Fruit fly (Drosophila melanogaster) whole organism, prepupa: ENCODE results near the gene Eo.
A peak's percentile ranks its signal among the peaks of the same experiment; 100 is the strongest.

Experiments used
- Blimp-1 ChIP-seq: fragments of 200-800 bp; sonication (Bioruptor generic); optimal IDR thresholded peaks from 3 replicates; lab custom pipeline; 2017; ENCODE audit warnings: missing biosample characterization, missing genetic modification characterization, mild to moderate bottlenecking, moderate library complexity, missing genetic modification reagents
- CG10631 ChIP-seq: fragments of 200-800 bp; sonication (Bioruptor generic); optimal IDR thresholded peaks from 2 replicates; lab custom pipeline; 2016; ENCODE audit warnings: missing biosample characterization, missing genetic modification characterization
- CG10669 ChIP-seq: fragments of 200-800 bp; sonication (Bioruptor generic); optimal IDR thresholded peaks from 3 replicates; lab custom pipeline; 2018; ENCODE audit warnings: missing biosample characterization, mild to moderate bottlenecking, missing genetic modification characterization, moderate library complexity
- CG11294 ChIP-seq: fragments of 200-800 bp; sonication (Bioruptor generic); IDR thresholded peaks from 2 replicates; pipeline ENCODE4 v1.3.6; 2022; ENCODE audit warnings: missing biosample characterization, missing genetic modification characterization
- CG11762 ChIP-seq: fragments of 200-800 bp; sonication (Bioruptor generic); optimal IDR thresholded peaks from 3 replicates; lab custom pipeline; 2016; ENCODE audit warnings: missing biosample characterization, missing genetic modification characterization; ENCODE audit not compliant: insufficient read depth
- CG11902 ChIP-seq: fragments of 200-800 bp; sonication (Bioruptor generic); optimal IDR thresholded peaks from 3 replicates; lab custom pipeline; 2016; ENCODE audit warnings: missing biosample characterization, missing genetic modification characterization
- CG15336 ChIP-seq: fragments of 200-800 bp; sonication (Bioruptor generic); IDR thresholded peaks from 2 replicates; pipeline ENCODE4 v1.3.6; 2022; ENCODE audit warnings: missing biosample characterization, missing genetic modification characterization
- CG1621 ChIP-seq: fragments of 200-800 bp; sonication (Bioruptor generic); optimal IDR thresholded peaks from 3 replicates; lab custom pipeline; 2018; ENCODE audit warnings: missing biosample characterization, mild to moderate bottlenecking, missing genetic modification characterization
- CG16779 ChIP-seq: fragments of 200-800 bp; sonication (Bioruptor generic); optimal IDR thresholded peaks from 3 replicates; lab custom pipeline; 2017; ENCODE audit warnings: missing biosample characterization, mild to moderate bottlenecking, missing genetic modification characterization
- CG3032 ChIP-seq: fragments of 200-800 bp; optimal IDR thresholded peaks from 2 replicates; lab custom pipeline; 2019; ENCODE audit warnings: missing biosample characterization, mild to moderate bottlenecking, missing genetic modification characterization, moderate library complexity
- CG31627 ChIP-seq: fragments of 200-800 bp; sonication (Bioruptor generic); optimal IDR thresholded peaks from 3 replicates; lab custom pipeline; 2016; ENCODE audit warnings: missing biosample characterization, missing genetic modification characterization
- CG32006 ChIP-seq: fragments of 200-800 bp; sonication (Bioruptor generic); optimal IDR thresholded peaks from 3 replicates; lab custom pipeline; 2017; ENCODE audit warnings: missing biosample characterization, mild to moderate bottlenecking, missing genetic modification characterization
- CG3919 ChIP-seq: fragments of 200-800 bp; sonication (Bioruptor generic); optimal IDR thresholded peaks from 3 replicates; lab custom pipeline; 2016; ENCODE audit warnings: missing biosample characterization, missing genetic modification characterization
- CG4318 ChIP-seq: fragments of 200-800 bp; sonication (Bioruptor generic); optimal IDR thresholded peaks from 3 replicates; lab custom pipeline; 2017; ENCODE audit warnings: missing biosample characterization, mild to moderate bottlenecking, missing genetic modification characterization
- CG6163 ChIP-seq: fragments of 200-800 bp; sonication (Bioruptor generic); IDR thresholded peaks from 3 replicates; pipeline ENCODE4 v1.3.6; 2022; ENCODE audit warnings: missing biosample characterization, missing genetic modification characterization
- CG6276 ChIP-seq: fragments of 200-800 bp; sonication (Bioruptor generic); optimal IDR thresholded peaks from 2 replicates; lab custom pipeline; 2017; ENCODE audit warnings: missing biosample characterization, mild to moderate bottlenecking, missing genetic modification characterization
- CG6792 ChIP-seq: fragments of 200-800 bp; sonication (Bioruptor generic); optimal IDR thresholded peaks from 3 replicates; lab custom pipeline; 2016; ENCODE audit warnings: missing biosample characterization, missing genetic modification characterization
- CG6808 ChIP-seq: fragments of 200-800 bp; sonication (Bioruptor generic); optimal IDR thresholded peaks from 3 replicates; lab custom pipeline; 2017; ENCODE audit warnings: missing biosample characterization, missing genetic modification characterization, mild to moderate bottlenecking, moderate library complexity, missing genetic modification reagents
- CG6854 ChIP-seq: fragments of 200-800 bp; sonication (Bioruptor generic); optimal IDR thresholded peaks from 2 replicates; lab custom pipeline; 2017; ENCODE audit warnings: missing biosample characterization, mild to moderate bottlenecking, missing genetic modification characterization
- CG8632 ChIP-seq: fragments of 200-800 bp; sonication (Bioruptor generic); optimal IDR thresholded peaks from 3 replicates; lab custom pipeline; 2016; ENCODE audit warnings: missing biosample characterization, missing genetic modification characterization
- Eip75B ChIP-seq: fragments of 200-800 bp; sonication (Bioruptor generic); optimal IDR thresholded peaks from 3 replicates; lab custom pipeline; 2016; ENCODE audit warnings: missing biosample characterization, missing genetic modification characterization
- Eip93F ChIP-seq: fragments of 200-800 bp; sonication (Bioruptor generic); optimal IDR thresholded peaks from 2 replicates; lab custom pipeline; 2016; ENCODE audit warnings: missing biosample characterization, mild to moderate bottlenecking, missing genetic modification characterization
- Ets96B ChIP-seq: fragments of 200-800 bp; optimal IDR thresholded peaks from 2 replicates; lab custom pipeline; 2019; ENCODE audit warnings: missing biosample characterization, mild to moderate bottlenecking, missing genetic modification characterization, moderate library complexity
- Gug ChIP-seq: fragments of 200-800 bp; sonication (Bioruptor generic); IDR thresholded peaks from 2 replicates; pipeline ENCODE4 v1.3.6; 2022; ENCODE audit warnings: missing biosample characterization, missing genetic modification characterization
- Hr39 ChIP-seq: fragments of 200-800 bp; sonication (Bioruptor generic); optimal IDR thresholded peaks from 2 replicates; lab custom pipeline; 2016; ENCODE audit warnings: missing biosample characterization, missing genetic modification characterization
- Met ChIP-seq: fragments of 200-800 bp; sonication (Bioruptor generic); optimal IDR thresholded peaks from 3 replicates; lab custom pipeline; 2016; ENCODE audit warnings: missing biosample characterization, missing genetic modification characterization
- Smox ChIP-seq: fragments of 200-800 bp; sonication (Bioruptor generic); optimal IDR thresholded peaks from 3 replicates; lab custom pipeline; 2016; ENCODE audit warnings: missing biosample characterization, missing genetic modification characterization
- Sox102F ChIP-seq: fragments of 200-800 bp; sonication (Bioruptor generic); optimal IDR thresholded peaks from 2 replicates; lab custom pipeline; 2016; ENCODE audit warnings: missing biosample characterization, mild to moderate bottlenecking, missing genetic modification characterization
- Sox14 ChIP-seq: fragments of 200-800 bp; sonication (Bioruptor generic); optimal IDR thresholded peaks from 3 replicates; lab custom pipeline; 2016; ENCODE audit warnings: missing biosample characterization, missing genetic modification characterization
- cyc ChIP-seq: fragments of 200-800 bp; sonication (Bioruptor generic); optimal IDR thresholded peaks from 3 replicates; lab custom pipeline; 2016; ENCODE audit warnings: missing biosample characterization, missing genetic modification characterization
- dac ChIP-seq: fragments of 200-800 bp; sonication (Bioruptor generic); optimal IDR thresholded peaks from 2 replicates; lab custom pipeline; 2017; ENCODE audit warnings: missing biosample characterization, mild to moderate bottlenecking, missing genetic modification characterization
- dsx ChIP-seq: fragments of 200-800 bp; optimal IDR thresholded peaks from 3 replicates; lab custom pipeline; 2019; ENCODE audit warnings: missing biosample characterization, mild to moderate bottlenecking, missing genetic modification characterization, moderate library complexity; ENCODE audit not compliant: poor library complexity, severe bottlenecking
- eg ChIP-seq: fragments of 200-800 bp; sonication (Bioruptor generic); IDR thresholded peaks from 3 replicates; pipeline ENCODE4 v1.3.6; 2022; ENCODE audit warnings: missing biosample characterization, missing genetic modification characterization
- esn ChIP-seq: fragments of 200-800 bp; sonication (Bioruptor generic); optimal IDR thresholded peaks from 2 replicates; lab custom pipeline; 2016; ENCODE audit warnings: missing biosample characterization, mild to moderate bottlenecking, missing genetic modification characterization, moderate library complexity
- fkh ChIP-seq: fragments of 200-800 bp; sonication (Bioruptor generic); optimal IDR thresholded peaks from 3 replicates; lab custom pipeline; 2017; ENCODE audit warnings: missing biosample characterization, mild to moderate bottlenecking, missing genetic modification characterization, moderate library complexity
- lz ChIP-seq: fragments of 200-800 bp; sonication (Bioruptor generic); optimal IDR thresholded peaks from 3 replicates; lab custom pipeline; 2016; ENCODE audit warnings: missing biosample characterization, missing genetic modification characterization
- net ChIP-seq: fragments of 200-800 bp; sonication (Bioruptor generic); optimal IDR thresholded peaks from 3 replicates; lab custom pipeline; 2016; ENCODE audit warnings: missing biosample characterization, missing genetic modification characterization
- pdm3 ChIP-seq: fragments of 200-800 bp; sonication (Bioruptor generic); optimal IDR thresholded peaks from 3 replicates; lab custom pipeline; 2016; ENCODE audit warnings: missing biosample characterization, missing genetic modification characterization
- svp ChIP-seq: fragments of 200-800 bp; sonication (Bioruptor generic); peaks from one replicate; lab custom pipeline; 2016; ENCODE audit warnings: missing biosample characterization, missing genetic modification characterization
- topi ChIP-seq: fragments of 200-800 bp; sonication (Bioruptor generic); optimal IDR thresholded peaks from 3 replicates; lab custom pipeline; 2016; ENCODE audit warnings: missing biosample characterization, missing genetic modification characterization
- vri ChIP-seq: fragments of 200-800 bp; sonication (Bioruptor generic); optimal IDR thresholded peaks from 3 replicates; lab custom pipeline; 2016; ENCODE audit warnings: missing biosample characterization, mild to moderate bottlenecking, missing genetic modification characterization

Eo gene

dm6 chrX:14952097-14952844 is 33.7 kb upstream of the Eo start (continued):
- TF ChIP-seq CG10669 (GFP tag; lab: Kevin White, UChicago) (peak; percentile 69), vri (GFP tag; lab: Kevin White, UChicago) (peak; percentile 78), CG6792 (GFP tag; lab: Kevin White, UChicago) (peak; percentile 87), Ets96B (peak; percentile 67), Met (GFP tag; lab: Kevin White, UChicago) (peak; percentile 83), Sox102F (GFP tag; lab: Kevin White, UChicago) (peak; percentile 88), CG31627 (GFP tag; lab: Kevin White, UChicago) (peak; percentile 86), CG6854 (peak; percentile 28), cyc (GFP tag; lab: Kevin White, UChicago) (peak; percentile 82), CG6808 (no peak), CG16779 (tag; lab: Kevin White, UChicago) (peak; percentile 63), CG3032 (peak; percentile 54), CG10631 (GFP tag; lab: Kevin White, UChicago) (peak; percentile 72), Gug (GFP tag; lab: Robert Waterston, UW) (peak; percentile 83), CG11294 (peak; percentile 74), CG32006 (GFP tag; lab: Kevin White, UChicago) (peak; percentile 87), topi (GFP tag; lab: Kevin White, UChicago) (peak; percentile 84)

dm6 chrX:14951346-14951862 is 32.8 kb upstream of the Eo start:
- TF ChIP-seq eg (GFP tag; lab: Robert Waterston, UW) (peak; percentile 5; the same call in 1 of the 3 replicates), lz (GFP tag; lab: Kevin White, UChicago) (no peak), CG3919 (no peak), svp (GFP tag; lab: Kevin White, UChicago) (peak; percentile 79), CG8632 (GFP tag; lab: Kevin White, UChicago) (no peak), Gug (GFP tag; lab: Robert Waterston, UW) (peak; percentile 18; the same call in 1 of the 2 replicates), CG6163 (peak; percentile 8), dac (GFP tag; lab: Kevin White, UChicago) (no peak)

- TF ChIP-seq CG8632 (GFP tag; lab: Kevin White, UChicago) (peak; percentile 98), Hr39 (peak; percentile 98), CG6854 (peak; percentile 99), fkh (GFP tag; lab: Kevin White, UChicago) (peak; percentile 43), cyc (GFP tag; lab: Kevin White, UChicago) (peak; percentile 98), CG15336 (GFP tag; lab: Robert Waterston, UW) (peak; percentile 99), CG6163 (peak; percentile 95), CG6808 (peak; percentile 98), Smox (GFP tag; lab: Kevin White, UChicago) (peak; percentile 99), CG4318 (GFP tag; lab: Kevin White, UChicago) (peak; percentile 97), dac (GFP tag; lab: Kevin White, UChicago) (peak; percentile 97), lz (GFP tag; lab: Kevin White, UChicago) (peak; percentile 99), Met (GFP tag; lab: Kevin White, UChicago) (peak; percentile 99), CG6276 (GFP tag; lab: Kevin White, UChicago) (peak; percentile 99), dsx (GFP tag; lab: Kevin White, UChicago) (peak; percentile 97), pdm3 (GFP tag; lab: Kevin White, UChicago) (peak; percentile 99), CG10631 (GFP tag; lab: Kevin White, UChicago) (peak; percentile 98), CG3032 (peak; percentile 99), Blimp-1 (GFP tag; lab: Kevin White, UChicago) (peak; percentile 97), Eip75B (GFP tag; lab: Kevin White, UChicago) (peak; percentile 98), CG11902 (GFP tag; lab: Kevin White, UChicago) (peak; percentile 97), esn (GFP tag; lab: Kevin White, UChicago) (peak; percentile 99), CG10669 (GFP tag; lab: Kevin White, UChicago) (peak; percentile 99), CG11762 (GFP tag; lab: Kevin White, UChicago) (peak; percentile 98), net (GFP tag; lab: Kevin White, UChicago) (peak; percentile 98), CG32006 (GFP tag; lab: Kevin White, UChicago) (peak; percentile 99), CG1621 (tag; lab: Kevin White, UChicago) (peak; percentile 95), Gug (GFP tag; lab: Robert Waterston, UW) (peak; percentile 97), Eip93F (GFP tag; lab: Kevin White, UChicago) (peak; percentile 97), Sox14 (GFP tag; lab: Kevin White, UChicago) (peak; percentile 99)
Measured at dm6 chrX:14950273-14951272, 32.0 kb upstream of the Eo start.
